Fruit fly (Drosophila melanogaster) whole organism, embryonic: ENCODE measurements around the gene CG43439.

ENCODE experiments used
- Atf3 ChIP-seq: fragments of 200-800 bp; sonication (Bioruptor generic); optimal IDR thresholded peaks from 3 replicates; lab custom pipeline; 2016; ENCODE audit warnings: missing biosample characterization, missing genetic modification characterization
- BEAF-32 ChIP-seq: fragments of 200-800 bp; sonication (Bioruptor generic); optimal IDR thresholded peaks from 3 replicates; lab custom pipeline; 2017; ENCODE audit warnings: missing biosample characterization, missing genetic modification characterization, mild to moderate bottlenecking, moderate library complexity, missing genetic modification reagents
- CG10431 ChIP-seq: fragments of 200-800 bp; sonication (Bioruptor generic); optimal IDR thresholded peaks from 3 replicates; lab custom pipeline; 2018; ENCODE audit warnings: missing biosample characterization, mild to moderate bottlenecking, missing genetic modification characterization
- CG11560 ChIP-seq: fragments of 200-800 bp; sonication (Bioruptor generic); IDR thresholded peaks from 3 replicates; pipeline ENCODE4 v1.3.6; 2022; ENCODE audit warnings: missing biosample characterization, missing genetic modification characterization
- CG12104 ChIP-seq: fragments of 200-800 bp; sonication (Bioruptor generic); optimal IDR thresholded peaks from 3 replicates; lab custom pipeline; 2016; ENCODE audit warnings: missing biosample characterization, missing genetic modification characterization
- CG12659 ChIP-seq: fragments of 200-800 bp; sonication (Bioruptor generic); optimal IDR thresholded peaks from 3 replicates; lab custom pipeline; 2017; ENCODE audit warnings: mild to moderate bottlenecking, missing biosample characterization, missing genetic modification reagents, missing genetic modification characterization
- CG12769 ChIP-seq: fragments of 200-800 bp; sonication (Bioruptor generic); optimal IDR thresholded peaks from 2 replicates; lab custom pipeline; 2019; ENCODE audit warnings: missing biosample characterization, mild to moderate bottlenecking, missing genetic modification characterization, moderate library complexity
- CG14860 ChIP-seq: fragments of 200-800 bp; sonication (Bioruptor generic); IDR thresholded peaks from 3 replicates; pipeline ENCODE4 v1.3.6; 2022; ENCODE audit warnings: missing biosample characterization, missing genetic modification characterization; ENCODE audit not compliant: partially characterized antibody
- CG15011 ChIP-seq: fragments of 200-800 bp; sonication (Bioruptor generic); optimal IDR thresholded peaks from 3 replicates; lab custom pipeline; 2018; ENCODE audit warnings: missing biosample characterization, mild to moderate bottlenecking, missing genetic modification characterization
- CG15269 ChIP-seq: fragments of 200-800 bp; sonication (Bioruptor generic); optimal IDR thresholded peaks from 2 replicates; lab custom pipeline; 2018; ENCODE audit warnings: missing biosample characterization, mild to moderate bottlenecking, missing genetic modification characterization, moderate library complexity
- CG17568 ChIP-seq: fragments of 200-800 bp; sonication (Bioruptor generic); optimal IDR thresholded peaks from 2 replicates; lab custom pipeline; 2018; ENCODE audit warnings: missing biosample characterization, mild to moderate bottlenecking, missing genetic modification characterization, moderate library complexity
- CG1832 ChIP-seq: fragments of 200-800 bp; sonication (Bioruptor generic); optimal IDR thresholded peaks from 2 replicates; lab custom pipeline; 2017; ENCODE audit warnings: missing biosample characterization, mild to moderate bottlenecking, missing genetic modification characterization, inconsistent platforms
- CG2120 ChIP-seq: fragments of 200-800 bp; sonication (Bioruptor generic); optimal IDR thresholded peaks from 3 replicates; lab custom pipeline; 2016; ENCODE audit warnings: missing biosample characterization, missing genetic modification characterization
- CG31365 ChIP-seq: fragments of 200-800 bp; sonication (Bioruptor generic); optimal IDR thresholded peaks from 2 replicates; lab custom pipeline; 2018; ENCODE audit warnings: missing biosample characterization, mild to moderate bottlenecking, missing genetic modification characterization
- CG33213 ChIP-seq: fragments of 200-800 bp; sonication (Bioruptor generic); optimal IDR thresholded peaks from 3 replicates; lab custom pipeline; 2016; ENCODE audit warnings: missing biosample characterization, missing genetic modification characterization
- CG34422 ChIP-seq: fragments of 200-800 bp; sonication (Bioruptor generic); IDR thresholded peaks from 3 replicates; pipeline ENCODE4 v1.3.6; 2022; ENCODE audit warnings: missing biosample characterization, missing genetic modification characterization
- CG8924 ChIP-seq: fragments of 200-800 bp; optimal IDR thresholded peaks from 3 replicates; lab custom pipeline; 2019; ENCODE audit warnings: missing biosample characterization, mild to moderate bottlenecking, missing genetic modification characterization, moderate library complexity
- CG9437 ChIP-seq: fragments of 200-800 bp; sonication (Bioruptor generic); optimal IDR thresholded peaks from 2 replicates; lab custom pipeline; 2018; ENCODE audit warnings: missing biosample characterization, mild to moderate bottlenecking, missing genetic modification characterization
- D19A ChIP-seq: fragments of 200-800 bp; optimal IDR thresholded peaks from 3 replicates; lab custom pipeline; 2019; ENCODE audit warnings: missing biosample characterization, mild to moderate bottlenecking, missing genetic modification characterization, moderate library complexity
- Dbx ChIP-seq: fragments of 200-800 bp; sonication (Bioruptor generic); IDR thresholded peaks from 3 replicates; pipeline ENCODE4 v1.3.6; 2022; ENCODE audit warnings: missing biosample characterization, missing genetic modification characterization
- Fer3 ChIP-seq: fragments of 200-800 bp; sonication (Bioruptor generic); optimal IDR thresholded peaks from 2 replicates; lab custom pipeline; 2018; ENCODE audit warnings: missing biosample characterization, mild to moderate bottlenecking, missing genetic modification characterization, moderate library complexity
- HmgD ChIP-seq: fragments of 200-800 bp; sonication (Bioruptor generic); optimal IDR thresholded peaks from 3 replicates; lab custom pipeline; 2016; ENCODE audit warnings: missing biosample characterization, missing genetic modification characterization
- Hsf ChIP-seq: fragments of 200-800 bp; sonication (Bioruptor generic); optimal IDR thresholded peaks from 3 replicates; lab custom pipeline; 2016; ENCODE audit warnings: missing biosample characterization, missing genetic modification characterization
- Oli ChIP-seq: fragments of 200-800 bp; sonication (Bioruptor generic); optimal IDR thresholded peaks from 2 replicates; lab custom pipeline; 2018; ENCODE audit warnings: missing biosample characterization, mild to moderate bottlenecking, missing genetic modification characterization, moderate library complexity
- PHDP ChIP-seq: fragments of 200-800 bp; sonication (Bioruptor generic); optimal IDR thresholded peaks from 3 replicates; lab custom pipeline; 2018; ENCODE audit warnings: missing biosample characterization, mild to moderate bottlenecking, missing genetic modification characterization, moderate library complexity
- Rfx ChIP-seq: fragments of 200-800 bp; sonication (Bioruptor generic); IDR thresholded peaks from 2 replicates; pipeline ENCODE4 v1.3.6; 2022; ENCODE audit warnings: missing biosample characterization, missing genetic modification characterization
- Xrp1 ChIP-seq: fragments of 200-800 bp; sonication (Bioruptor generic); IDR thresholded peaks from 2 replicates; pipeline ENCODE4 v1.3.6; 2022; ENCODE audit warnings: missing biosample characterization, missing genetic modification characterization
- ap ChIP-seq: fragments of 200-800 bp; sonication (Bioruptor generic); IDR thresholded peaks from 2 replicates; pipeline ENCODE4 v1.3.6; 2022; ENCODE audit warnings: missing biosample characterization, missing genetic modification characterization
- ara ChIP-seq: fragments of 200-800 bp; sonication (Bioruptor generic); IDR thresholded peaks from 2 replicates; pipeline ENCODE4 v1.3.6; 2022; ENCODE audit warnings: missing biosample characterization, missing genetic modification characterization
- ase ChIP-seq: fragments of 200-800 bp; sonication (Bioruptor generic); IDR thresholded peaks from 3 replicates; pipeline ENCODE4 v1.3.6; 2022; ENCODE audit warnings: missing biosample characterization, missing genetic modification characterization
- chif ChIP-seq, 2 experiments: fragments of 200-800 bp; sonication (Bioruptor generic); optimal IDR thresholded peaks; 3 replicates each; lab custom pipeline; 2016; ENCODE audit warnings: missing biosample characterization in 2 of 2, missing genetic modification characterization in 2 of 2
- eve ChIP-seq, 2 experiments: fragments of >200 bp; optimal IDR thresholded peaks; 2 replicates each; lab custom pipeline; 2017; ENCODE audit warnings: missing biosample characterization in 2 of 2, missing genetic modification characterization in 2 of 2
- fu2 ChIP-seq: fragments of 200-800 bp; sonication (Bioruptor generic); optimal IDR thresholded peaks from 2 replicates; lab custom pipeline; 2016; ENCODE audit warnings: missing biosample characterization, missing genetic modification characterization
- gcm ChIP-seq: fragments of 200-800 bp; sonication (Bioruptor generic); optimal IDR thresholded peaks from 2 replicates; lab custom pipeline; 2019; ENCODE audit warnings: missing biosample characterization, mild to moderate bottlenecking, missing genetic modification characterization, moderate library complexity
- ind ChIP-seq: fragments of 200-800 bp; sonication (Bioruptor generic); optimal IDR thresholded peaks from 3 replicates; lab custom pipeline; 2016; ENCODE audit warnings: missing biosample characterization, missing genetic modification characterization
- inv ChIP-seq: fragments of 200-800 bp; sonication (Bioruptor generic); IDR thresholded peaks from 2 replicates; pipeline ENCODE4 v1.3.6; 2022; ENCODE audit warnings: missing biosample characterization, missing genetic modification characterization; ENCODE audit not compliant: partially characterized antibody
- kah ChIP-seq: fragments of 200-800 bp; sonication (Bioruptor generic); optimal IDR thresholded peaks from 2 replicates; lab custom pipeline; 2018; ENCODE audit warnings: missing biosample characterization, mild to moderate bottlenecking, missing genetic modification characterization
- lilli ChIP-seq: fragments of 200-800 bp; sonication (Bioruptor generic); optimal IDR thresholded peaks from 3 replicates; lab custom pipeline; 2016; ENCODE audit warnings: missing biosample characterization, missing genetic modification characterization
- lola ChIP-seq, 3 experiments: fragments of >200 bp in 2 of 3; fragments of 200-800 bp in 1 of 3; sonication (Bioruptor generic) in 1 of 3; optimal IDR thresholded peaks; 2 replicates each; lab custom pipeline; 2017 to 2019; ENCODE audit warnings: missing biosample characterization in 3 of 3, missing genetic modification characterization in 3 of 3, mild to moderate bottlenecking in 1 of 3, moderate library complexity in 1 of 3
- maf-S ChIP-seq: fragments of 200-800 bp; sonication (Bioruptor generic); optimal IDR thresholded peaks from 2 replicates; lab custom pipeline; 2016; ENCODE audit warnings: missing biosample characterization, missing genetic modification characterization
- nerfin-2 ChIP-seq: fragments of 200-800 bp; sonication (Bioruptor generic); IDR thresholded peaks from 2 replicates; pipeline ENCODE4 v1.3.6; 2022; ENCODE audit warnings: missing biosample characterization, missing genetic modification characterization; ENCODE audit not compliant: partially characterized antibody
- nmo ChIP-seq: fragments of 200-800 bp; sonication (Bioruptor generic); optimal IDR thresholded peaks from 2 replicates; lab custom pipeline; 2018; ENCODE audit warnings: missing biosample characterization, mild to moderate bottlenecking, missing genetic modification characterization, moderate library complexity
- prd ChIP-seq, 3 experiments: fragments of >200 bp in 2 of 3; fragments of 200-800 bp in 1 of 3; sonication (Bioruptor generic) in 1 of 3; optimal IDR thresholded peaks in 2 of 3; IDR thresholded peaks in 1 of 3; 2 replicates in 2 of 3; 3 replicates in 1 of 3; pipeline versions ENCODE4 v1.3.6 to Lab custom; 2017 to 2022; ENCODE audit warnings: missing biosample characterization in 1 of 3, missing genetic modification characterization in 1 of 3
- pzg ChIP-seq: fragments of 200-800 bp; sonication (Bioruptor generic); optimal IDR thresholded peaks from 3 replicates; lab custom pipeline; 2018; ENCODE audit warnings: missing biosample characterization, mild to moderate bottlenecking, missing genetic modification characterization, moderate library complexity
- rib ChIP-seq: fragments of 200-800 bp; sonication (Bioruptor generic); IDR thresholded peaks from 2 replicates; pipeline ENCODE4 v1.3.6; 2022; ENCODE audit warnings: missing biosample characterization, missing genetic modification characterization
- tgo ChIP-seq: fragments of 200-800 bp; sonication (Bioruptor generic); IDR thresholded peaks from 3 replicates; pipeline ENCODE4 v1.3.6; 2022; ENCODE audit warnings: missing biosample characterization, missing genetic modification characterization
- toy ChIP-seq: fragments of 200-800 bp; sonication (Bioruptor generic); IDR thresholded peaks from 2 replicates; pipeline ENCODE4 v1.3.6; 2022; ENCODE audit warnings: missing biosample characterization, missing genetic modification characterization

Gene CG43439

dm6 chr3L:6968961-6969814 is 15.2 kb downstream of the CG43439 start, which contains the start of the genes Mis12 and CG9953 (continued):
- TF ChIP-seq CG12659 (GFP tag; lab: Kevin White, UChicago) (peak; percentile 39), nmo (GFP tag; lab: Kevin White, UChicago) (peak; percentile 68), CG10431 (GFP tag; lab: Kevin White, UChicago) (no peak), kah (GFP tag; lab: Kevin White, UChicago) (no peak), rib (GFP tag; lab: Robert Waterston, UW) (0 out of 2 replicates have a peak, but pooled peaks have one; percentile 17), ase (GFP tag; lab: Robert Waterston, UW) (peak; percentile 48; the same call in 1 of the 3 replicates), ind (GFP tag; lab: Kevin White, UChicago) (peak; percentile 3), CG1832 (GFP tag; lab: Kevin White, UChicago) (no peak), CG12104 (peak; percentile 26), lilli (GFP tag; lab: Kevin White, UChicago) (peak; percentile 47), maf-S (GFP tag; lab: Kevin White, UChicago) (no peak), fu2 (GFP tag; lab: Kevin White, UChicago) (no peak), inv (GFP tag; lab: Robert Waterston, UW) (no peak), Dbx (no peak), nerfin-2 (GFP tag; lab: Robert Waterston, UW) (no peak), ara (GFP tag; lab: Robert Waterston, UW) (no peak), CG15011 (GFP tag; lab: Kevin White, UChicago) (no peak), CG9437 (peak; percentile 92), CG11560 (tag; lab: Robert Waterston, UW) (no peak), CG17568 (GFP tag; lab: Kevin White, UChicago) (no peak), D19A (tag; lab: Kevin White, UChicago) (no peak), Xrp1 (peak; percentile 25; the same call in 1 of the 2 replicates), CG31365 (no peak), CG33213 (GFP tag; lab: Kevin White, UChicago) (no peak), chif (GFP tag; optimal IDR thresholded peaks at IDR 0.05; lab: Kevin White, UChicago) (no peak), CG8924 (tag; lab: Kevin White, UChicago) (peak; percentile 57), tgo (peak; percentile 31; the same call in 1 of the 3 replicates), gcm (no peak), Rfx (GFP tag; lab: Robert Waterston, UW) (peak; percentile 30; the same call in 1 of the 2 replicates), CG2120 (GFP tag; lab: Kevin White, UChicago) (peak; percentile 36), PHDP (tag; lab: Kevin White, UChicago) (peak; percentile 42), eve (GFP tag; optimal IDR thresholded peaks at IDR 0.05; lab: Kevin White, UChicago) (no peak), Atf3 (GFP tag; lab: Kevin White, UChicago) (no peak), prd (optimal IDR thresholded peaks at IDR 0.05; lab: Kevin White, UChicago) (no peak), prd (GFP tag; IDR thresholded peaks at IDR 0.05; lab: Robert Waterston, UW) (peak; percentile 38; the same call in 2 of the 3 replicates), BEAF-32 (GFP tag; lab: Kevin White, UChicago) (peak; percentile 19), CG14860 (GFP tag; lab: Robert Waterston, UW) (no peak), pzg (peak; percentile 26), Oli (tag; lab: Kevin White, UChicago) (peak; percentile 11), ap (0 out of 2 replicates have a peak, but pooled peaks have one; percentile 5), toy (GFP tag; lab: Robert Waterston, UW) (no peak), CG15269 (peak; percentile 58), Fer3 (peak; percentile 19), HmgD (no peak), CG12769 (no peak), Hsf (GFP tag; lab: Kevin White, UChicago) (peak; percentile 39), CG34422 (0 out of 3 replicates have a peak, but pooled peaks have one; percentile 30), lola (GFP tag; optimal IDR thresholded peaks at IDR 0.05; lab: Kevin White, UChicago) (peak in 1 of 3 experiments; percentile 62)
